Worm (Caenorhabditis elegans) whole organism, late embryonic: Measurements from ENCODE around the gene nhr-15.

Experiments used
- ama-1 ChIP-seq: fragments of 150-350 bp; optimal IDR thresholded peaks from 2 replicates; lab custom pipeline; 2014
- elt-4 ChIP-seq: sonication (generic microtip); optimal IDR thresholded peaks from 2 replicates; lab custom pipeline; 2016; ENCODE audit warnings: missing genetic modification characterization, missing compliant biosample characterization
- fkh-10 ChIP-seq: fragments of 150-350 bp; optimal IDR thresholded peaks from 2 replicates; lab custom pipeline; 2014; ENCODE audit warnings: missing biosample characterization, missing genetic modification reagents, missing genetic modification characterization

DNA sequence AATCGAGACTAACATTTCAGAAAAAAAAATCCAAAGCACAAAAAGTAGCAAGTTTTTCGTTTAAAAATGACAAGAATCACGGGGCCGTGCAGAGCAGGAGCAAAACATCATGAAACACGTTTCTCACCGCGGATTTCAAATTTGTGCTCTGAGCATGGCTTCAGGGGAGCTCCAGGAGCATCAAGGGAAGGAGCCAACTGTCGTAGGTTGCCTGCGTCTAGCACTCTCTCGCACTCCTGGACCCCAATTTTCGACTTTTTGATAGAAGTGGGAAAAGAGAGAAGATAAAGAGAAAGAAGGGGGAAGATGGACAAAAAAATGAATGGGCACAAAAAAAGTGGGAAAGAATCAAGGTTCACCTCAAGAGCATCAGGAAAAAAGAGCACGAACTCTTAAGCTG is 27.7 kb upstream of the nhr-15 start:
- TF ChIP-seq ama-1 (no peak), fkh-10 (GFP tag; lab: Kevin White, UChicago) (no peak), elt-4 (tag; lab: Kevin White, UChicago) (no peak)
